Worm (Caenorhabditis elegans): ENCODE data around the gene vps-32.1.

Gene vps-32.1

DNA sequence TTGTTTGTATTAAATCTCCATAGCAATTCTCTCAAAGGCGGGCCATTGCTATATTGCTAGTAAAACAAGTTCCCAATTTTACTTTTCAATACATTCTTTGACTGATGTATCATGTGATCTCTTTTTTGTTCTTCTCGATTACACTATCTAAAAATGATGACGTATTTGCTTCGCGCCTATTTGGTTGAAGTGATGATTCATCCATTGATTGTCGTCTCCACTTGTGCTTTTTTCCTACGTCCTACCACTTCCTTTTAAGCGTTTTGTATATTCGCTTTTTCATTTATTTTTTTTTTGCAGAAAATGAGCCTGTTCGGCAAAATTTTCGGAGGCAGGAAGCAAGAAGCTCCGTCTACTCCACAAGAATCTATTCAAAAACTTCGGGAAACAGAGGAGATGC lies at the start of gene vps-32.1:
TSS of gene vps-32.1 (plus strand) at position 301 of the 400 bp plus-strand sequence.
- TF ChIP-seq blmp-1 (tag; optimal IDR thresholded peaks at IDR 0.05): no peak
- TF ChIP-seq bed-3 (GFP tag; optimal IDR thresholded peaks at IDR 0.05): no peak
- TF ChIP-seq ztf-11 (tag; optimal IDR thresholded peaks at IDR 0.05): no peak
- no peak for TF ChIP-seq nhr-2 (tag; optimal IDR thresholded peaks at IDR 0.05)
- no peak for TF ChIP-seq hlh-1 (tag; optimal IDR thresholded peaks at IDR 0.05)
- no peak for TF ChIP-seq M03D4.4 (tag; optimal IDR thresholded peaks at IDR 0.05)

DNA sequence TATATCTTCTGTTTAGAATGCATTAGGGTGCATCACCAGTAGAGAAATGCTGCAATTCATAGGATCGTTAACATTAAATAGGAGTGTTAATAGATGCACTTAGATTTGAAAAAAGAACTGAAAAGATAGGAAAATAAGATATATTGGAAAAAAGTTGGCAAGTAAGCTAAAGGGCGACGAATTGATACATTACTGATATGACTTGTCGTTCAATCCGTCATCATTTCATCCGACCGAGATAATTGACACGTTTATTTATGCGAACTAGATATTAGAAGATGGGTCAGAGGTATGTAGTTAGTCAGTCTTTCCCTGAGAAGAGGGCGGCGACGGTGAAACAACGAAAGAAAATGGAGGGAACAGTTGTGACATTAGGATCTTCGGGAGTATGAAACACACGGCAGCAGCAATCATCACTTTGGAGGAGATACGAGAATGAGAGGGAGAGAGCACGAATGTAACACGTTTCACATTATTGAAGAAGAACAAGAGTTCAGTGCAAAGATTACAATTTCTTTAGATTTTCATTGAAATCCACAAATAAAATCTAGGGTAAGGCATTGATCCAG lies 44.6 kb upstream of the vps-32.1 start, which contains the start of gene lron-15:
TSS of gene lron-15 (minus strand) at position 51 of the 569 bp plus-strand sequence.
- no peak for TF ChIP-seq zip-8 (tag; optimal IDR thresholded peaks at IDR 0.05)
- peak; percentile 85 for TF ChIP-seq unc-62 (GFP tag; optimal IDR thresholded peaks at IDR 0.05)
- TF ChIP-seq hlh-1 (tag; optimal IDR thresholded peaks at IDR 0.05): peak; percentile 92
- TF ChIP-seq lsy-2 (tag; optimal IDR thresholded peaks at IDR 0.05): no peak
- no peak for TF ChIP-seq cnd-1 (tag; optimal IDR thresholded peaks at IDR 0.05)
- TF ChIP-seq unc-120 (tag; optimal IDR thresholded peaks at IDR 0.05; ENCODE audit: poor library complexity, severe bottlenecking): peak; percentile 46

DNA sequence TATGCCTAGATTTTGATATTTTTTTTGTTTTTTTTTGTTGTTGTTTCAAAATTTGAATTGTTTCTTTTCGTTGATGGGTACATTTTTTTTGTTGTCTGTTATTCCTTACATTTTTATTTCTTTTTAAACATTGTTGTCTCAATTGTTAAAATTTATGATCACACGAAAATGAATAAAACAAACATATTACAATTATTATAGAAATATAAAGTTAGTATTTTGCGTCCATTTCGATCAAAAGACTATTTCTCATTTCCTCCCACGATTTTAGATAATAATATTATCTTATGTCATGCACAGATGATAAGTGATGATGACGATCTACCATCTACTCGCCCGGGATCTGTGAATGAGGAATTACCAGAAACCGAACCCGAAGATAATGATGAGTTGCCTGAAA lies 34.8 kb upstream of the vps-32.1 start, which contains the start of gene wrn-1:
TSS of gene wrn-1 (plus strand) at position 301 of the 400 bp plus-strand sequence.
- TF ChIP-seq ceh-43 (GFP tag; optimal IDR thresholded peaks at IDR 0.05): no peak
- TF ChIP-seq ztf-11 (tag; optimal IDR thresholded peaks at IDR 0.05): no peak
- no peak for TF ChIP-seq nhr-2 (tag; optimal IDR thresholded peaks at IDR 0.05)
- no peak for TF ChIP-seq sem-2 (GFP tag; optimal IDR thresholded peaks at IDR 0.05)
- TF ChIP-seq hlh-1 (tag; optimal IDR thresholded peaks at IDR 0.05): no peak
- no peak for TF ChIP-seq lsy-2 (tag; optimal IDR thresholded peaks at IDR 0.05)
- no peak for TF ChIP-seq lin-32 (GFP tag; optimal IDR thresholded peaks at IDR 0.05)
- no peak for TF ChIP-seq unc-62 (GFP tag; optimal IDR thresholded peaks at IDR 0.05)
- TF ChIP-seq ces-1 (GFP tag; optimal IDR thresholded peaks at IDR 0.05): no peak
- TF ChIP-seq nhr-28 (tag; optimal IDR thresholded peaks at IDR 0.05): no peak
- no peak for TF ChIP-seq lin-13 (tag; optimal IDR thresholded peaks at IDR 0.05)
- TF ChIP-seq unc-120 (tag; optimal IDR thresholded peaks at IDR 0.05; ENCODE audit: poor library complexity, severe bottlenecking): no peak
- no peak for TF ChIP-seq elt-3 (tag; optimal IDR thresholded peaks at IDR 0.05)

DNA sequence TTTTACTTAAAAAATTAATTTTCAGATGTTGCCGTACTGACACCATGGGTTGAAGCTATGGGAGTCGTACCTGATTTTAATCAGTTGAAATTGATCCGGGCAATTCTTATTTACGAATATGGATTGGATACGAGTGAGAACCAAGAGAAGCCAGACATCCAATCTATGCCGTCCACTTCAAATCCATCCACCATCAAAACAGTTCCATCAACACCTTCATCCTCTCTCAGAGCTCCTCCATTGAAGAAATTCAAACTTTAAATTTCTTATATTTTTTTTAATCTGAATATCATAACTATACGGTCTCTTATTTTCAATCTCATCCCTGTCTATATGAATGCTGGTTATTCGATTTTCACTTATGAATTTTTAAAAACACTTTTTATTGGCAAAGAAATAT lies 30.6 kb upstream of the vps-32.1 start:
- TF ChIP-seq flh-1 (GFP tag; optimal IDR thresholded peaks at IDR 0.05) (no peak), tbx-8 (GFP tag; optimal IDR thresholded peaks at IDR 0.05) (no peak), mep-1 (tag; optimal IDR thresholded peaks at IDR 0.05) (no peak), blmp-1 (tag; optimal IDR thresholded peaks at IDR 0.05) (no peak), nhr-76 (tag; optimal IDR thresholded peaks at IDR 0.05) (no peak), M03D4.4 (tag; optimal IDR thresholded peaks at IDR 0.05) (no peak), nhr-28 (tag; optimal IDR thresholded peaks at IDR 0.05) (no peak), lin-32 (GFP tag; optimal IDR thresholded peaks at IDR 0.05) (no peak), mls-2 (tag; optimal IDR thresholded peaks at IDR 0.05) (no peak), snpc-4 (tag; optimal IDR thresholded peaks at IDR 0.05) (no peak), sem-2 (GFP tag; optimal IDR thresholded peaks at IDR 0.05) (no peak)

DNA sequence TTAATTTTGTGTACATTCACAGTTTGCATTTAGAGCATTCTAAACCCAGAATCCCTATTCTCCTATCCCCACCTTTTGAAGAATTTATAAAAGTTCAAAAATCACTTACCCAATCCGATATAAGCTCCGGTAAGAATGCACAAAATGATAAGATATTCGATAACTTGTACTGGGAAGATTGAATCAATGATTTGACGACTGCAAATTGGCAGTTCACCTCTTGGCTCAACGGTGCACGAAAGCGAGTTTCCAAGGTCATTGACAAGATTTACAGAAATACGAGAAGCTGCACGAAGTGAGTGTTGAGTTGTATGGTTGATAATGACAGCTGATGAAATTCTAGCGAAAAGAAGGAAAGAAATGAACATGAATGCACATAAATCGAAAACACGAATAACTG lies 29.2 kb upstream of the vps-32.1 start:
- TF ChIP-seq ceh-43 (GFP tag; optimal IDR thresholded peaks at IDR 0.05) (no peak), lsy-2 (tag; optimal IDR thresholded peaks at IDR 0.05) (no peak), lin-13 (tag; optimal IDR thresholded peaks at IDR 0.05) (no peak), ceh-39 (tag; optimal IDR thresholded peaks at IDR 0.05) (no peak), drap-1 (GFP tag; optimal IDR thresholded peaks at IDR 0.05) (no peak), zip-8 (tag; optimal IDR thresholded peaks at IDR 0.05) (no peak), unc-120 (tag; optimal IDR thresholded peaks at IDR 0.05; ENCODE audit: poor library complexity, severe bottlenecking) (no peak)

DNA sequence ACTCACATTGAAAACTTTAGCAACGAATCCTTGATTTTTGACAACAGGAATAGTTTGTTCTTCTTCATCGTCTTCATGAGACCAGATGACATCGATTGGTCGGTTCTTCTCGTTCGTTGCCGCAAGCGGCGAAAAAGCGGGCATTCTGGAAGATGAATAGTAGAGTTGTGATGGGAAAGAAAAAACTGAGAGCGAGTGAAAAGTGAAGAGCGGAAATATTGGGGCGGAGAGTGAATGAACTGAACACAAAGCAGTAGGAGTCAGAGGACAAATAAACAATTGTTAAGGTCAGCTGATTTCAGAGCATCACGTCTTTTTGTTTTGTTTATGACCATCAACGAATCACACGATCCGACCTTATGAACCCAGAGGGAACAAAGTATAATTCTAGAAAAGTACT lies 28.2 kb upstream of the vps-32.1 start, which contains the start of gene F18C5.10:
TSS of gene F18C5.10 (minus strand) at position 145 of the 400 bp plus-strand sequence.
- TF ChIP-seq mab-5 (tag; optimal IDR thresholded peaks at IDR 0.05): no peak
- TF ChIP-seq M03D4.4 (tag; optimal IDR thresholded peaks at IDR 0.05): no peak
- TF ChIP-seq hlh-1 (tag; optimal IDR thresholded peaks at IDR 0.05): no peak
- TF ChIP-seq elt-1 (tag; optimal IDR thresholded peaks at IDR 0.05; ENCODE audit: borderline replicate concordance, insufficient read depth): no peak
- TF ChIP-seq ztf-11 (tag; optimal IDR thresholded peaks at IDR 0.05): no peak
- TF ChIP-seq drap-1 (GFP tag; optimal IDR thresholded peaks at IDR 0.05): no peak
- no peak for TF ChIP-seq ceh-83 (GFP tag; optimal IDR thresholded peaks at IDR 0.05)
- no peak for TF ChIP-seq sem-2 (GFP tag; optimal IDR thresholded peaks at IDR 0.05)
- no peak for TF ChIP-seq elt-3 (tag; optimal IDR thresholded peaks at IDR 0.05)
- no peak for TF ChIP-seq lin-13 (tag; optimal IDR thresholded peaks at IDR 0.05)
- no peak for TF ChIP-seq nhr-2 (tag; optimal IDR thresholded peaks at IDR 0.05)
- no peak for TF ChIP-seq ceh-43 (GFP tag; optimal IDR thresholded peaks at IDR 0.05)
- TF ChIP-seq lin-32 (GFP tag; optimal IDR thresholded peaks at IDR 0.05): no peak

Data from whole organism, mixed stage, embryonic.